Fruit fly (Drosophila melanogaster) whole organism, pupa: ENCODE results near the gene Pp2B-14D.

Experiments used
- CG10348 ChIP-seq: fragments of 200-800 bp; sonication (Bioruptor generic); IDR thresholded peaks from 2 replicates; pipeline ENCODE4 v1.3.6; 2022; ENCODE audit warnings: missing biosample characterization, missing genetic modification characterization
- CG12605 ChIP-seq: fragments of 200-800 bp; sonication (Bioruptor generic); IDR thresholded peaks from 2 replicates; pipeline ENCODE4 v1.3.6; 2022; ENCODE audit warnings: missing biosample characterization, missing genetic modification characterization
- CG13204 ChIP-seq: fragments of 200-800 bp; sonication (Bioruptor generic); optimal IDR thresholded peaks from 2 replicates; lab custom pipeline; 2018; ENCODE audit warnings: missing biosample characterization, mild to moderate bottlenecking, missing genetic modification characterization, moderate library complexity
- CG14655 ChIP-seq: fragments of 200-800 bp; sonication (Bioruptor generic); optimal IDR thresholded peaks from 3 replicates; lab custom pipeline; 2017; ENCODE audit warnings: mild to moderate bottlenecking, missing biosample characterization, missing genetic modification reagents, missing genetic modification characterization
- CG15710 ChIP-seq: fragments of 200-800 bp; sonication (Bioruptor generic); optimal IDR thresholded peaks from 2 replicates; lab custom pipeline; 2018; ENCODE audit warnings: missing biosample characterization, mild to moderate bottlenecking, missing genetic modification characterization, moderate library complexity
- CG17806 ChIP-seq: fragments of 200-800 bp; sonication (Bioruptor generic); optimal IDR thresholded peaks from 2 replicates; lab custom pipeline; 2018; ENCODE audit warnings: missing biosample characterization, mild to moderate bottlenecking, missing genetic modification characterization, moderate library complexity
- CG32121 ChIP-seq: fragments of 200-800 bp; sonication (Bioruptor generic); IDR thresholded peaks from 2 replicates; pipeline ENCODE4 v1.3.6; 2022; ENCODE audit warnings: missing biosample characterization, missing genetic modification characterization
- CG34367 ChIP-seq: fragments of 200-800 bp; sonication (Bioruptor generic); optimal IDR thresholded peaks from 2 replicates; lab custom pipeline; 2018; ENCODE audit warnings: missing biosample characterization, mild to moderate bottlenecking, missing genetic modification characterization
- CG4496 ChIP-seq: fragments of 200-800 bp; sonication (Bioruptor generic); IDR thresholded peaks from 3 replicates; pipeline ENCODE4 v1.3.6; 2022; ENCODE audit warnings: missing biosample characterization, missing genetic modification characterization
- CG8159 ChIP-seq: fragments of 200-800 bp; sonication (Bioruptor generic); optimal IDR thresholded peaks from 3 replicates; lab custom pipeline; 2018; ENCODE audit warnings: missing biosample characterization, mild to moderate bottlenecking, missing genetic modification characterization, moderate library complexity
- CG8301 ChIP-seq: fragments of 200-800 bp; sonication (Bioruptor generic); optimal IDR thresholded peaks from 2 replicates; lab custom pipeline; 2018; ENCODE audit warnings: missing biosample characterization, mild to moderate bottlenecking, missing genetic modification characterization
- CG9948 ChIP-seq: fragments of 200-800 bp; sonication (Bioruptor generic); optimal IDR thresholded peaks from 2 replicates; lab custom pipeline; 2018; ENCODE audit warnings: missing biosample characterization, mild to moderate bottlenecking, missing genetic modification characterization, moderate library complexity
- D1 ChIP-seq: fragments of 200-800 bp; sonication (Bioruptor generic); optimal IDR thresholded peaks from 2 replicates; lab custom pipeline; 2018; ENCODE audit warnings: missing biosample characterization, mild to moderate bottlenecking, missing genetic modification characterization, moderate library complexity
- EcR ChIP-seq: fragments of 200-800 bp; sonication (Bioruptor generic); optimal IDR thresholded peaks from 3 replicates; lab custom pipeline; 2019; ENCODE audit warnings: missing biosample characterization, missing genetic modification characterization, mild to moderate bottlenecking, moderate library complexity, missing genetic modification reagents
- Ets98B ChIP-seq: fragments of 200-800 bp; sonication (Bioruptor generic); IDR thresholded peaks from 2 replicates; pipeline ENCODE4 v1.3.6; 2022; ENCODE audit warnings: missing biosample characterization, missing genetic modification characterization
- Pif1A ChIP-seq: fragments of 200-800 bp; sonication (Bioruptor generic); optimal IDR thresholded peaks from 3 replicates; lab custom pipeline; 2016; ENCODE audit warnings: missing biosample characterization, missing genetic modification characterization
- Pif1B ChIP-seq: fragments of 200-800 bp; sonication (Bioruptor generic); optimal IDR thresholded peaks from 3 replicates; lab custom pipeline; 2016; ENCODE audit warnings: missing biosample characterization, missing genetic modification characterization
- Snoo ChIP-seq: fragments of 200-800 bp; sonication (Bioruptor generic); optimal IDR thresholded peaks from 3 replicates; lab custom pipeline; 2017; ENCODE audit warnings: missing biosample characterization, mild to moderate bottlenecking, missing genetic modification characterization, inconsistent platforms
- fd96Ca ChIP-seq: fragments of 200-800 bp; sonication (Bioruptor generic); IDR thresholded peaks from 3 replicates; pipeline ENCODE4 v1.3.6; 2022; ENCODE audit warnings: missing biosample characterization, missing genetic modification characterization
- gl ChIP-seq: fragments of 200-800 bp; sonication (Bioruptor generic); optimal IDR thresholded peaks from 2 replicates; lab custom pipeline; 2018; ENCODE audit warnings: missing biosample characterization, mild to moderate bottlenecking, missing genetic modification characterization
- rn ChIP-seq: fragments of 200-800 bp; sonication (Bioruptor generic); IDR thresholded peaks from 2 replicates; pipeline ENCODE4 v1.3.6; 2022; ENCODE audit warnings: missing biosample characterization, missing genetic modification characterization

Pp2B-14D gene

dm6 chrX:16552968-16553417 lies 6.8 kb downstream of the Pp2B-14D start:
- TF ChIP-seq CG13204 (GFP tag; lab: Kevin White, UChicago) (peak; percentile 17), CG10348 (GFP tag; lab: Robert Waterston, UW) (0 out of 2 replicates have a peak, but pooled peaks have one; percentile 20), Ets98B (GFP tag; lab: Robert Waterston, UW) (0 out of 2 replicates have a peak, but pooled peaks have one; percentile 4), EcR (GFP tag; lab: Kevin White, UChicago) (peak; percentile 99), Snoo (tag; lab: Kevin White, UChicago) (no peak), CG15710 (tag; lab: Kevin White, UChicago) (no peak)

- TF ChIP-seq gl (peak; percentile 41), fd96Ca (no peak; the same call in 2 of the 3 replicates), CG4496 (GFP tag; lab: Robert Waterston, UW) (peak; percentile 87), CG14655 (GFP tag; lab: Kevin White, UChicago) (no peak), CG12605 (GFP tag; lab: Robert Waterston, UW) (peak; percentile 73), CG15710 (tag; lab: Kevin White, UChicago) (peak; percentile 73), CG8159 (tag; lab: Kevin White, UChicago) (peak; percentile 80), rn (GFP tag; lab: Robert Waterston, UW) (0 out of 2 replicates have a peak, but pooled peaks have one; percentile 60), CG17806 (tag; lab: Kevin White, UChicago) (peak; percentile 75), Pif1B (GFP tag; lab: Kevin White, UChicago) (peak; percentile 85), EcR (GFP tag; lab: Kevin White, UChicago) (no peak), CG34367 (tag; lab: Kevin White, UChicago) (peak; percentile 71), CG8301 (peak; percentile 81), CG9948 (peak; percentile 76), Snoo (tag; lab: Kevin White, UChicago) (peak; percentile 84), Ets98B (GFP tag; lab: Robert Waterston, UW) (no peak; the same call in none of the 2 replicates), D1 (peak; percentile 75), CG13204 (GFP tag; lab: Kevin White, UChicago) (no peak), Pif1A (GFP tag; lab: Kevin White, UChicago) (no peak), CG10348 (GFP tag; lab: Robert Waterston, UW) (no peak), CG32121 (GFP tag; lab: Robert Waterston, UW) (peak; percentile 87)
These were observed 7.2 kb downstream of the Pp2B-14D start for dm6 chrX:16552567-16552966.

- TF ChIP-seq CG4496 (GFP tag; lab: Robert Waterston, UW), result no peak
- no peak for TF ChIP-seq CG9948
- no peak for TF ChIP-seq CG13204 (GFP tag; lab: Kevin White, UChicago)
- TF ChIP-seq CG10348 (GFP tag; lab: Robert Waterston, UW), result no peak
- TF ChIP-seq Pif1A (GFP tag; lab: Kevin White, UChicago), result no peak
- no peak for TF ChIP-seq CG8159 (tag; lab: Kevin White, UChicago)
- TF ChIP-seq gl, result no peak
- no peak for TF ChIP-seq D1
- TF ChIP-seq CG8301, result no peak
- no peak for TF ChIP-seq CG32121 (GFP tag; lab: Robert Waterston, UW)
- no peak for TF ChIP-seq CG34367 (tag; lab: Kevin White, UChicago)
- TF ChIP-seq Pif1B (GFP tag; lab: Kevin White, UChicago), result no peak
- TF ChIP-seq CG15710 (tag; lab: Kevin White, UChicago), result no peak
- TF ChIP-seq EcR (GFP tag; lab: Kevin White, UChicago), result no peak
These were observed 12.4 kb downstream of the Pp2B-14D start, which contains the start of gene CG9902 for dm6 chrX:16547390-16547789. Gene CG9902 (minus strand): TSS chrX:16547520.

- TF ChIP-seq CG9948 (no peak), D1 (no peak), CG8301 (no peak), CG14655 (GFP tag; lab: Kevin White, UChicago) (no peak), Ets98B (GFP tag; lab: Robert Waterston, UW) (no peak), gl (no peak), CG17806 (tag; lab: Kevin White, UChicago) (no peak), CG12605 (GFP tag; lab: Robert Waterston, UW) (no peak), CG8159 (tag; lab: Kevin White, UChicago) (no peak), CG13204 (GFP tag; lab: Kevin White, UChicago) (no peak), Pif1A (GFP tag; lab: Kevin White, UChicago) (no peak), CG32121 (GFP tag; lab: Robert Waterston, UW) (no peak), CG15710 (tag; lab: Kevin White, UChicago) (no peak)
These were observed 18.9 kb downstream of the Pp2B-14D start, which contains the start of gene CG9903 for dm6 chrX:16540802-16541346. Gene CG9903 (minus strand): TSS chrX:16540852.

dm6 chrX:16533046-16533496 lies 26.7 kb downstream of the Pp2B-14D start, which contains the start of gene para:
Gene para (minus strand): TSS chrX:16533096.
- no peak for TF ChIP-seq Snoo (tag; lab: Kevin White, UChicago)
- TF ChIP-seq CG34367 (tag; lab: Kevin White, UChicago), result no peak
- no peak for TF ChIP-seq CG32121 (GFP tag; lab: Robert Waterston, UW)
- no peak for TF ChIP-seq fd96Ca
- no peak for TF ChIP-seq Pif1A (GFP tag; lab: Kevin White, UChicago)
- TF ChIP-seq CG10348 (GFP tag; lab: Robert Waterston, UW), result no peak
- TF ChIP-seq CG8301, result no peak

dm6 chrX:16527203-16527602 lies 32.6 kb downstream of the Pp2B-14D start:
- TF ChIP-seq CG15710 (tag; lab: Kevin White, UChicago) (no peak), Snoo (tag; lab: Kevin White, UChicago) (no peak), CG8301 (no peak), CG32121 (GFP tag; lab: Robert Waterston, UW) (no peak), CG13204 (GFP tag; lab: Kevin White, UChicago) (no peak), D1 (no peak), CG4496 (GFP tag; lab: Robert Waterston, UW) (no peak), CG17806 (tag; lab: Kevin White, UChicago) (no peak), CG8159 (tag; lab: Kevin White, UChicago) (no peak), CG12605 (GFP tag; lab: Robert Waterston, UW) (no peak), fd96Ca (no peak), CG10348 (GFP tag; lab: Robert Waterston, UW) (no peak), rn (GFP tag; lab: Robert Waterston, UW) (no peak), CG14655 (GFP tag; lab: Kevin White, UChicago) (no peak), CG34367 (tag; lab: Kevin White, UChicago) (no peak), Pif1A (GFP tag; lab: Kevin White, UChicago) (no peak), Ets98B (GFP tag; lab: Robert Waterston, UW) (no peak), gl (no peak)
